Worm (Caenorhabditis elegans) whole organism, dauer: ENCODE measurements around the gene rps-0.

Source experiments
- unc-62 ChIP-seq: sonication (generic microtip); optimal IDR thresholded peaks from 2 replicates; lab custom pipeline; 2017; ENCODE audit warnings: missing biosample characterization, missing genetic modification reagents, missing genetic modification characterization

rps-0 gene

ce11 chrIII:4703932-4704454 lies 49.9 kb downstream of the rps-0 start, which contains the start of the genes clp-2 and mrpl-16:
Gene clp-2, minus strand, starts transcription at chrIII:4704025.
Gene mrpl-16, plus strand, starts transcription at chrIII:4704404.
- TF ChIP-seq unc-62 (GFP tag; lab: Kevin White, UChicago) = no peak
